Fruit fly (Drosophila melanogaster): Measurements from ENCODE around the gene Taf13.

Gene Taf13

DNA sequence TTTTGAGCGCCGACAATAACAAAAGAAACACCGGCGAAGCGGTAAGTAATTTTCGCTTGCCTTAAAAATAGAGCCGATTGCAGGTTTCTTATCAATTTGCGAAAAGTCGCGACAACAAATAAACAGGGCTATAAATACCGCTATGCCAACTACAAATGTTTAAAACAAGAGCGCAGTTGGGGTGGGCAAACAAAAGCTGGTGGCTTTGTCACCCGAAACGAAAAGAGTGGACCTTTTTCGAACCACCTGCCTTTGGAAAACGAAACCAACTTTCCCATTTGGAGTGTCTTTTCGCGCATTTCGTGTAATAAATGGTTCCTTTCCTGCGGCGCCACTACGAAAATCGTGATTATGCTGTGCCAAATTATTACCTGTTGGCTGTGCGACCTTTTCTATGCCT is 4.5 kb upstream of the Taf13 start (continued):
- TF ChIP-seq her (GFP tag; optimal IDR thresholded peaks at IDR 0.05) (peak; percentile 2), Med (GFP tag) (peak; percentile 67), mam (GFP tag; optimal IDR thresholded peaks at IDR 0.05) (peak; percentile 17), ems (GFP tag; optimal IDR thresholded peaks at IDR 0.05) (no peak), CG34224 (GFP tag; IDR thresholded peaks at IDR 0.05; ENCODE audit: partially characterized antibody) (0 out of 3 replicates have a peak, but pooled peaks have one; percentile 1), CG2120 (GFP tag; optimal IDR thresholded peaks at IDR 0.05) (peak; percentile 3), CG12236 (GFP tag; optimal IDR thresholded peaks at IDR 0.05) (no peak), pum (GFP tag; optimal IDR thresholded peaks at IDR 0.05) (no peak), lilli (GFP tag; optimal IDR thresholded peaks at IDR 0.05) (peak; percentile 4), CG18011 (GFP tag; optimal IDR thresholded peaks at IDR 0.05) (peak; percentile 96), wor (GFP tag; IDR thresholded peaks at IDR 0.05) (no peak), lmd (GFP tag; IDR thresholded peaks at IDR 0.05) (0 out of 2 replicates have a peak, but pooled peaks have one; percentile 7), Hmr (GFP tag; optimal IDR thresholded peaks at IDR 0.05) (no peak), ci (GFP tag; IDR thresholded peaks at IDR 0.05) (0 out of 3 replicates have a peak, but pooled peaks have one; percentile 8), ewg (GFP tag; optimal IDR thresholded peaks at IDR 0.05) (no peak), CG32532 (GFP tag; IDR thresholded peaks at IDR 0.05) (peak; percentile 39), Myb (GFP tag; optimal IDR thresholded peaks at IDR 0.05) (peak; percentile 32), slbo (GFP tag; IDR thresholded peaks at IDR 0.05) (peak; percentile 24; the same call in 1 of the 2 replicates), CG11696 (GFP tag; IDR thresholded peaks at IDR 0.05) (no peak), trem (tag; optimal IDR thresholded peaks at IDR 0.05) (peak; percentile 23), CG2712 (tag; optimal IDR thresholded peaks at IDR 0.05) (no peak), pzg (GFP tag; optimal IDR thresholded peaks at IDR 0.05) (peak; percentile 8), CG2199 (GFP tag; IDR thresholded peaks at IDR 0.05) (peak; percentile 63; the same call in 1 of the 3 replicates), CG6272 (GFP tag; IDR thresholded peaks at IDR 0.05) (0 out of 2 replicates have a peak, but pooled peaks have one; percentile 7), Opbp (GFP tag; IDR thresholded peaks at IDR 0.05; ENCODE audit: partially characterized antibody) (0 out of 3 replicates have a peak, but pooled peaks have one; percentile 21), sob (GFP tag; IDR thresholded peaks at IDR 0.05) (peak; percentile 13; the same call in 1 of the 2 replicates), Lhr (GFP tag; optimal IDR thresholded peaks at IDR 0.05) (peak; percentile 35), CG8388 (GFP tag; optimal IDR thresholded peaks at IDR 0.05) (no peak)

DNA sequence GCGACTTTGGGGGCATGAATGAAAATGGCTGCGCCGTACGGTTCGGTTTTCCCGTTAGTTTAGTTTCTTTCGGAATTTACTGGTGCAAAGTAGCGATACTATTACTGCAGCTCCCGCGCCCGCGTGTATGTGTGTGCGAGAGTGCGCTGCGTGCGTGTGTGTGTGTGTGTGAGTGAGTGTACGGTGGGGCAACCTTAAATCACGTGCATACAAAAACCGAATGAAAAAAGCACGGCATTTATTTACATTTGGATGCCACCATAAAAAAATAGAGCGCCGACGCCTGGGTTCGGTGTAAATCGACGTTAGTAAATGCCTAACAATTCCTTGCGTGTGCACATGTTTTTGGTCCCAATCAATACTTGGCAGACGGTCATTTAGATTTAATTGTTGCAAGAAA is 4.1 kb upstream of the Taf13 start:
- no peak for TF ChIP-seq Drgx (GFP tag; IDR thresholded peaks at IDR 0.05)
- TF ChIP-seq CG30020 (tag; optimal IDR thresholded peaks at IDR 0.05) = no peak
- TF ChIP-seq CG34224 (GFP tag; IDR thresholded peaks at IDR 0.05; ENCODE audit: partially characterized antibody) = peak; percentile 41; the same call in 1 of the 3 replicates
- peak; percentile 74 for TF ChIP-seq CG8478 (optimal IDR thresholded peaks at IDR 0.05)
- peak; percentile 51; the same call in 1 of the 4 replicates for TF ChIP-seq chinmo (GFP tag; IDR thresholded peaks at IDR 0.05; ENCODE audit: partially characterized antibody)
- TF ChIP-seq ara (GFP tag; IDR thresholded peaks at IDR 0.05) = peak; percentile 9; the same call in 1 of the 2 replicates
- TF ChIP-seq Hr39 (optimal IDR thresholded peaks at IDR 0.05) = peak; percentile 94
- peak; percentile 67 for TF ChIP-seq kni (GFP tag; optimal IDR thresholded peaks at IDR 0.05)
- TF ChIP-seq YL-1 (GFP tag; optimal IDR thresholded peaks at IDR 0.05) = no peak
- TF ChIP-seq Hr51 (GFP tag; optimal IDR thresholded peaks at IDR 0.05) = no peak
- 0 out of 2 replicates have a peak, but pooled peaks have one; percentile 6 for TF ChIP-seq ato (GFP tag; IDR thresholded peaks at IDR 0.05; ENCODE audit: partially characterized antibody)
- 0 out of 3 replicates have a peak, but pooled peaks have one; percentile 40 for TF ChIP-seq z (GFP tag; IDR thresholded peaks at IDR 0.05)
- no peak for TF ChIP-seq MBD-R2 (GFP tag; IDR thresholded peaks at IDR 0.05)
- no peak for TF ChIP-seq crp (GFP tag; optimal IDR thresholded peaks at IDR 0.05)
- peak; percentile 12; the same call in 1 of the 2 replicates for TF ChIP-seq tna (GFP tag; IDR thresholded peaks at IDR 0.05; ENCODE audit: partially characterized antibody)
- 0 out of 2 replicates have a peak, but pooled peaks have one; percentile 28 for TF ChIP-seq crol (GFP tag; IDR thresholded peaks at IDR 0.05)
- no peak for TF ChIP-seq shn (GFP tag; optimal IDR thresholded peaks at IDR 0.05)
- 0 out of 2 replicates have a peak, but pooled peaks have one; percentile 4 for TF ChIP-seq slbo (GFP tag; IDR thresholded peaks at IDR 0.05)
- TF ChIP-seq cg (GFP tag; optimal IDR thresholded peaks at IDR 0.05) = peak; percentile 92
- TF ChIP-seq Ets65A (GFP tag) = no peak
- TF ChIP-seq CG4707 (GFP tag; optimal IDR thresholded peaks at IDR 0.05) = peak; percentile 87
- no peak for TF ChIP-seq ewg (GFP tag; optimal IDR thresholded peaks at IDR 0.05)
- no peak for TF ChIP-seq CG1602 (GFP tag; optimal IDR thresholded peaks at IDR 0.05)
- 0 out of 2 replicates have a peak, but pooled peaks have one; percentile 11 for TF ChIP-seq CG11696 (GFP tag; IDR thresholded peaks at IDR 0.05)
- TF ChIP-seq CG7963 (GFP tag; IDR thresholded peaks at IDR 0.05; ENCODE audit: partially characterized antibody) = peak; percentile 31; the same call in 1 of the 3 replicates
- peak; percentile 17; the same call in 1 of the 2 replicates for TF ChIP-seq stc (GFP tag; IDR thresholded peaks at IDR 0.05)
